Fruit fly (Drosophila melanogaster): ENCODE data around the gene bigmax.

bigmax gene

DNA sequence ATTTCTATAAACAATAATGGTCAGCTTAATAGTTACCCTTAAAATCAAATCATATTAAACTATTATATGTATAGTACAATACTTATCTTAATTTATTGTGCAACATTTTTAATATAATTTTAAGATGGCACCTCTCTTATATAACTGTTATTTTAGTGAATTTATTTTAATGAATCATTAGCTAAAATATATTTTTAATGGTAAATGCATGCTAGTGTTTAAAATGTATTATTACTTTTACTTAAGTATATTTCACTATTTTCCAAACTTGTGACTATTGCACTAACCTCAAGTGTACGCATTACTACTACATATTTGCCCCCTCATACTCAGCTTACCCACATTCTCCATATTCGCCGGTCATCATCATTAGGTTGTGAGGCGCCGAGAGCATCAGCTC is 42.1 kb downstream of the bigmax start (continued):
- peak; percentile 69 for TF ChIP-seq ind (GFP tag; optimal IDR thresholded peaks at IDR 0.05)
- TF ChIP-seq CG8478 (optimal IDR thresholded peaks at IDR 0.05), result no peak
- peak; percentile 88 for TF ChIP-seq unpg (GFP tag; optimal IDR thresholded peaks at IDR 0.05)
- no peak for TF ChIP-seq CG18011 (GFP tag; optimal IDR thresholded peaks at IDR 0.05)
- peak; percentile 55 for TF ChIP-seq CG6765 (GFP tag; optimal IDR thresholded peaks at IDR 0.05)
- TF ChIP-seq nau (GFP tag; optimal IDR thresholded peaks at IDR 0.05), result no peak
- TF ChIP-seq Myb (GFP tag; optimal IDR thresholded peaks at IDR 0.05), result no peak
- peak; percentile 78 for TF ChIP-seq CG10209 (GFP tag; optimal IDR thresholded peaks at IDR 0.05)
- no peak for TF ChIP-seq CG2129 (GFP tag; IDR thresholded peaks at IDR 0.05; ENCODE audit: partially characterized antibody)
- TF ChIP-seq Oaz (GFP tag; IDR thresholded peaks at IDR 0.05), result no peak
- TF ChIP-seq CG12942 (GFP tag; optimal IDR thresholded peaks at IDR 0.05), result peak; percentile 46
- no peak for TF ChIP-seq mirr (GFP tag; optimal IDR thresholded peaks at IDR 0.05)
- no peak for TF ChIP-seq NK7.1 (GFP tag; optimal IDR thresholded peaks at IDR 0.05)
- peak; percentile 73 for TF ChIP-seq dysf (GFP tag; IDR thresholded peaks at IDR 0.05)
- TF ChIP-seq CG16779 (GFP tag; IDR thresholded peaks at IDR 0.05), result no peak
- peak; percentile 92 for TF ChIP-seq CG7839 (tag; optimal IDR thresholded peaks at IDR 0.05)
- TF ChIP-seq crp (GFP tag; optimal IDR thresholded peaks at IDR 0.05), result no peak
- peak; percentile 59 for TF ChIP-seq CG2875 (GFP tag; optimal IDR thresholded peaks at IDR 0.05)
- TF ChIP-seq Dad (GFP tag; optimal IDR thresholded peaks at IDR 0.05), result no peak
- TF ChIP-seq tup (GFP tag; optimal IDR thresholded peaks at IDR 0.05), result no peak
- no peak for TF ChIP-seq CG18476 (GFP tag; optimal IDR thresholded peaks at IDR 0.05)
- peak; percentile 48 for TF ChIP-seq CG9817 (tag; optimal IDR thresholded peaks at IDR 0.05)
- peak; percentile 43 for TF ChIP-seq Hsf (GFP tag; optimal IDR thresholded peaks at IDR 0.05)
- TF ChIP-seq sisA (GFP tag; IDR thresholded peaks at IDR 0.05), result peak; percentile 40; the same call in 1 of the 2 replicates
- no peak for TF ChIP-seq pita (GFP tag; optimal IDR thresholded peaks at IDR 0.05)
- peak; percentile 2 for TF ChIP-seq CG8359 (GFP tag; optimal IDR thresholded peaks at IDR 0.05; ENCODE audit: borderline replicate concordance)
- TF ChIP-seq Kr (GFP tag; optimal IDR thresholded peaks at IDR 0.05), result no peak
- peak; percentile 72 for TF ChIP-seq CG4328 (GFP tag; optimal IDR thresholded peaks at IDR 0.05)
- TF ChIP-seq dati (GFP tag; IDR thresholded peaks at IDR 0.05), result no peak
- TF ChIP-seq pfk (GFP tag; optimal IDR thresholded peaks at IDR 0.05), result no peak
- no peak for TF ChIP-seq Hmx (GFP tag; optimal IDR thresholded peaks at IDR 0.05)
- TF ChIP-seq CG2199 (GFP tag; IDR thresholded peaks at IDR 0.05), result no peak
- TF ChIP-seq CG15269 (tag; optimal IDR thresholded peaks at IDR 0.05), result peak; percentile 91
- TF ChIP-seq Opbp (GFP tag; IDR thresholded peaks at IDR 0.05; ENCODE audit: partially characterized antibody), result no peak
- no peak for TF ChIP-seq Sin3A (optimal IDR thresholded peaks at IDR 0.05)
- TF ChIP-seq ken (GFP tag; IDR thresholded peaks at IDR 0.05), result no peak
- TF ChIP-seq Dek (tag; optimal IDR thresholded peaks at IDR 0.05), result peak; percentile 33
- TF ChIP-seq shn (GFP tag; optimal IDR thresholded peaks at IDR 0.05), result no peak
- TF ChIP-seq CG2712 (tag; optimal IDR thresholded peaks at IDR 0.05), result peak; percentile 93
- no peak for TF ChIP-seq chn (GFP tag; optimal IDR thresholded peaks at IDR 0.05)
- no peak for TF ChIP-seq jumu (GFP tag; optimal IDR thresholded peaks at IDR 0.05)
- peak; percentile 57; the same call in 1 of the 2 replicates for TF ChIP-seq CG32767 (GFP tag; IDR thresholded peaks at IDR 0.05)
- TF ChIP-seq sens (GFP tag), result peak; percentile 82
- peak; percentile 5 for TF ChIP-seq ac (GFP tag; optimal IDR thresholded peaks at IDR 0.05)
- no peak for TF ChIP-seq otp (GFP tag; IDR thresholded peaks at IDR 0.05)
- TF ChIP-seq tgo (GFP tag; IDR thresholded peaks at IDR 0.05), result peak; percentile 65; the same call in 2 of the 3 replicates
- TF ChIP-seq pros (GFP tag; optimal IDR thresholded peaks at IDR 0.05), result peak; percentile 35
- TF ChIP-seq CG14667 (GFP tag; IDR thresholded peaks at IDR 0.05), result peak; percentile 24; the same call in 1 of the 2 replicates
- TF ChIP-seq CG6683 (GFP tag; optimal IDR thresholded peaks at IDR 0.05), result peak; percentile 7
- TF ChIP-seq nerfin-2 (GFP tag; IDR thresholded peaks at IDR 0.05; ENCODE audit: partially characterized antibody), result no peak
- TF ChIP-seq CG31365 (tag; optimal IDR thresholded peaks at IDR 0.05), result no peak
- no peak for TF ChIP-seq gsb (GFP tag; IDR thresholded peaks at IDR 0.05)

Measured in whole organism, embryonic.